Worm (Caenorhabditis elegans) whole organism, late embryonic: Measurements from ENCODE around the gene pola-1.

ENCODE experiments used
- C08G9.2 ChIP-seq: sonication (generic microtip); optimal IDR thresholded peaks from 2 replicates; lab custom pipeline; 2016; ENCODE audit warnings: mild to moderate bottlenecking, missing genetic modification characterization, moderate library complexity, missing compliant biosample characterization
- C38D4.7 ChIP-seq: fragments of 200-800 bp; sonication (Bioruptor generic); optimal IDR thresholded peaks from 2 replicates; lab custom pipeline; 2018; ENCODE audit warnings: mild to moderate bottlenecking, missing genetic modification characterization, moderate library complexity, missing compliant biosample characterization
- F13H6.1 ChIP-seq: sonication (generic microtip); optimal IDR thresholded peaks from 2 replicates; lab custom pipeline; 2016; ENCODE audit warnings: missing genetic modification characterization, missing compliant biosample characterization
- K09A11.1 ChIP-seq: sonication (generic microtip); optimal IDR thresholded peaks from 2 replicates; lab custom pipeline; 2017; ENCODE audit warnings: antibody characterized with exemption, mild to moderate bottlenecking, missing genetic modification characterization, missing compliant biosample characterization; ENCODE audit not compliant: insufficient read depth
- Y22D7AL.16 ChIP-seq: sonication (generic microtip); optimal IDR thresholded peaks from 2 replicates; lab custom pipeline; 2016; ENCODE audit warnings: missing genetic modification characterization, missing compliant biosample characterization
- ama-1 ChIP-seq: fragments of 150-350 bp; optimal IDR thresholded peaks from 2 replicates; lab custom pipeline; 2014
- ceh-14 ChIP-seq: sonication (generic microtip); optimal IDR thresholded peaks from 2 replicates; lab custom pipeline; 2016; ENCODE audit warnings: missing genotype, missing genetic modification characterization, missing compliant biosample characterization
- ceh-2 ChIP-seq: sonication (generic microtip); optimal IDR thresholded peaks from 2 replicates; lab custom pipeline; 2016; ENCODE audit warnings: missing genotype, missing genetic modification characterization, missing compliant biosample characterization
- ceh-31 ChIP-seq: sonication (generic microtip); optimal IDR thresholded peaks from 2 replicates; lab custom pipeline; 2016; ENCODE audit warnings: missing genetic modification characterization, missing compliant biosample characterization
- ceh-34 ChIP-seq: sonication (generic microtip); optimal IDR thresholded peaks from 2 replicates; lab custom pipeline; 2016; ENCODE audit warnings: mild to moderate bottlenecking, missing genetic modification characterization, missing compliant biosample characterization
- ceh-45 ChIP-seq: fragments of 200-800 bp; sonication (Bioruptor generic); IDR thresholded peaks from 2 replicates; pipeline ENCODE4 v1.3.6; 2022; ENCODE audit warnings: missing genetic modification reagents, missing genetic modification characterization, missing compliant biosample characterization
- ceh-48 ChIP-seq: sonication (generic microtip); optimal IDR thresholded peaks from 2 replicates; lab custom pipeline; 2016; ENCODE audit warnings: missing genetic modification characterization, inconsistent platforms, missing compliant biosample characterization
- ceh-6 ChIP-seq: fragments of 200-800 bp; sonication (Bioruptor generic); optimal IDR thresholded peaks from 2 replicates; lab custom pipeline; 2018; ENCODE audit warnings: mild to moderate bottlenecking, missing genetic modification characterization, missing compliant biosample characterization
- ceh-9 ChIP-seq: sonication (generic microtip); optimal IDR thresholded peaks from 2 replicates; lab custom pipeline; 2016; ENCODE audit warnings: mild to moderate bottlenecking, missing genetic modification characterization, inconsistent platforms, missing compliant biosample characterization
- che-1 ChIP-seq: sonication (generic microtip); optimal IDR thresholded peaks from 2 replicates; lab custom pipeline; 2016; ENCODE audit warnings: mild to moderate bottlenecking, missing genetic modification characterization, missing compliant biosample characterization
- dmd-4 ChIP-seq: sonication (generic microtip); optimal IDR thresholded peaks from 2 replicates; lab custom pipeline; 2016; ENCODE audit warnings: borderline replicate concordance, missing genetic modification characterization, missing compliant biosample characterization
- dve-1 ChIP-seq: sonication (generic microtip); optimal IDR thresholded peaks from 2 replicates; lab custom pipeline; 2017; ENCODE audit warnings: antibody characterized with exemption, mild to moderate bottlenecking, missing genetic modification characterization, missing compliant biosample characterization
- elt-2 ChIP-seq: sonication (generic microtip); optimal IDR thresholded peaks from 2 replicates; lab custom pipeline; 2016; ENCODE audit warnings: missing genetic modification reagents, missing genetic modification characterization, missing compliant biosample characterization
- elt-4 ChIP-seq: sonication (generic microtip); optimal IDR thresholded peaks from 2 replicates; lab custom pipeline; 2016; ENCODE audit warnings: missing genetic modification characterization, missing compliant biosample characterization
- ets-4 ChIP-seq: sonication (generic microtip); optimal IDR thresholded peaks from 2 replicates; lab custom pipeline; 2016; ENCODE audit warnings: missing genetic modification characterization, missing compliant biosample characterization
- eyg-1 ChIP-seq: sonication (generic microtip); optimal IDR thresholded peaks from 2 replicates; lab custom pipeline; 2016; ENCODE audit warnings: missing genotype, missing genetic modification characterization, missing compliant biosample characterization
- fkh-10 ChIP-seq: fragments of 150-350 bp; optimal IDR thresholded peaks from 2 replicates; lab custom pipeline; 2014; ENCODE audit warnings: missing biosample characterization, missing genetic modification reagents, missing genetic modification characterization
- gmeb-2 ChIP-seq: sonication (generic microtip); optimal IDR thresholded peaks from 2 replicates; lab custom pipeline; 2016; ENCODE audit warnings: missing genetic modification characterization, inconsistent platforms, missing compliant biosample characterization
- hlh-30 ChIP-seq: sonication (generic microtip); optimal IDR thresholded peaks from 2 replicates; lab custom pipeline; 2017; ENCODE audit warnings: antibody characterized with exemption, missing genetic modification characterization, missing compliant biosample characterization; ENCODE audit not compliant: insufficient read depth
- madf-2 ChIP-seq: sonication (generic microtip); optimal IDR thresholded peaks from 2 replicates; lab custom pipeline; 2017; ENCODE audit warnings: missing genetic modification characterization, missing compliant biosample characterization
- npax-4 ChIP-seq: sonication (generic microtip); optimal IDR thresholded peaks from 2 replicates; lab custom pipeline; 2016; ENCODE audit warnings: missing genetic modification characterization, missing compliant biosample characterization
- pat-9 ChIP-seq: fragments of 200-800 bp; sonication (Bioruptor generic); optimal IDR thresholded peaks from 2 replicates; lab custom pipeline; 2018; ENCODE audit warnings: mild to moderate bottlenecking, missing genetic modification characterization, moderate library complexity, missing compliant biosample characterization
- pha-4 ChIP-seq: fragments of 150-350 bp; optimal IDR thresholded peaks from 2 replicates; lab custom pipeline; 2018; ENCODE audit warnings: missing biosample characterization, missing genetic modification reagents, missing genetic modification characterization
- ref-2 ChIP-seq: sonication (generic microtip); optimal IDR thresholded peaks from 2 replicates; lab custom pipeline; 2016; ENCODE audit warnings: missing genetic modification characterization, missing compliant biosample characterization
- rnt-1 ChIP-seq: sonication (generic microtip); optimal IDR thresholded peaks from 2 replicates; lab custom pipeline; 2016; ENCODE audit warnings: missing genetic modification characterization, missing compliant biosample characterization
- sox-4 ChIP-seq: sonication (generic microtip); optimal IDR thresholded peaks from 2 replicates; lab custom pipeline; 2017; ENCODE audit warnings: mild to moderate bottlenecking, missing genetic modification characterization, inconsistent platforms, missing compliant biosample characterization
- syd-9 ChIP-seq: sonication (generic microtip); optimal IDR thresholded peaks from 2 replicates; lab custom pipeline; 2016; ENCODE audit warnings: mild to moderate bottlenecking, missing genetic modification characterization, moderate library complexity, missing compliant biosample characterization
- tbx-2 ChIP-seq: sonication (generic microtip); optimal IDR thresholded peaks from 2 replicates; lab custom pipeline; 2016; ENCODE audit warnings: missing genetic modification characterization, missing compliant biosample characterization
- tbx-7 ChIP-seq: sonication (generic microtip); optimal IDR thresholded peaks from 2 replicates; lab custom pipeline; 2016; ENCODE audit warnings: missing genotype, missing genetic modification characterization, missing compliant biosample characterization
- ttx-3 ChIP-seq: sonication (generic microtip); optimal IDR thresholded peaks from 2 replicates; lab custom pipeline; 2016; ENCODE audit warnings: missing genetic modification reagents, missing genetic modification characterization, missing compliant biosample characterization
- unc-3 ChIP-seq, 2 experiments: fragments of 200-800 bp in 1 of 2; sonication (Bioruptor generic) in 1 of 2; sonication (generic microtip) in 1 of 2; conservative IDR thresholded peaks in 1 of 2; optimal IDR thresholded peaks in 1 of 2; 2 replicates each; pipeline versions ENCODE4 v1.3.6 to Lab custom; 2016 to 2022; ENCODE audit warnings: missing compliant biosample characterization in 2 of 2, missing genetic modification characterization in 2 of 2, missing genetic modification reagents in 1 of 2
- unc-86 ChIP-seq: sonication (generic microtip); optimal IDR thresholded peaks from 2 replicates; lab custom pipeline; 2016; ENCODE audit warnings: missing genetic modification characterization, missing compliant biosample characterization

The pola-1 gene

ce11 chrIII:11110756-11111155 is 31.5 kb upstream of the pola-1 start (continued):
- TF ChIP-seq Y22D7AL.16 (tag; lab: Kevin White, UChicago) (no peak), ref-2 (tag; lab: Kevin White, UChicago) (peak; percentile 21), syd-9 (tag; lab: Kevin White, UChicago) (no peak), tbx-2 (tag; lab: Kevin White, UChicago) (peak; percentile 5), dve-1 (no peak), ttx-3 (tag; lab: Kevin White, UChicago) (no peak), che-1 (tag; lab: Kevin White, UChicago) (peak; percentile 10)

- TF ChIP-seq ceh-14, result no peak
- no peak for TF ChIP-seq rnt-1 (tag; lab: Kevin White, UChicago)
- TF ChIP-seq fkh-10 (GFP tag; lab: Kevin White, UChicago), result no peak
- TF ChIP-seq ceh-9 (tag; lab: Kevin White, UChicago), result no peak
- TF ChIP-seq hlh-30 (tag; lab: Kevin White, UChicago), result no peak
- TF ChIP-seq pha-4 (tag; lab: Kevin White, UChicago), result no peak
- peak; percentile 61 for TF ChIP-seq ceh-31
- no peak for TF ChIP-seq ama-1 (lab: Kevin White, UChicago)
- no peak for TF ChIP-seq ceh-2 (tag; lab: Kevin White, UChicago)
- no peak for TF ChIP-seq pat-9 (tag; lab: Kevin White, UChicago)
- peak; percentile 54 for TF ChIP-seq ets-4 (tag; lab: Kevin White, UChicago)
- no peak for TF ChIP-seq syd-9 (tag; lab: Kevin White, UChicago)
- no peak for TF ChIP-seq ceh-48 (tag; lab: Kevin White, UChicago)
- TF ChIP-seq che-1 (tag; lab: Kevin White, UChicago), result no peak
- TF ChIP-seq dmd-4, result no peak
- no peak for TF ChIP-seq K09A11.1 (tag; lab: Kevin White, UChicago)
- no peak for TF ChIP-seq madf-2 (tag; lab: Kevin White, UChicago)
- TF ChIP-seq ceh-6 (GFP tag; lab: Kevin White, UChicago), result no peak
- no peak for TF ChIP-seq F13H6.1 (tag; lab: Kevin White, UChicago)
- no peak for TF ChIP-seq unc-86 (tag; lab: Kevin White, UChicago)
- TF ChIP-seq ceh-34 (tag; lab: Kevin White, UChicago), result no peak
- TF ChIP-seq ceh-45 (GFP tag; lab: Robert Waterston, UW), result no peak
- TF ChIP-seq tbx-2 (tag; lab: Kevin White, UChicago), result peak; percentile 42
- no peak for TF ChIP-seq unc-3 (GFP tag; conservative IDR thresholded peaks at IDR 0.05; lab: Robert Waterston, UW)
- TF ChIP-seq unc-3 (tag; optimal IDR thresholded peaks at IDR 0.05; lab: Kevin White, UChicago), result no peak
- TF ChIP-seq C08G9.2, result peak; percentile 41
- no peak for TF ChIP-seq ref-2 (tag; lab: Kevin White, UChicago)
- TF ChIP-seq ttx-3 (tag; lab: Kevin White, UChicago), result no peak
- no peak for TF ChIP-seq C38D4.7 (GFP tag; lab: Kevin White, UChicago)
- TF ChIP-seq npax-4 (tag; lab: Kevin White, UChicago), result no peak
- TF ChIP-seq elt-4, result no peak
These were observed 29.5 kb upstream of the pola-1 start for ce11 chrIII:11112718-11113117.

- TF ChIP-seq Y22D7AL.16 (tag; lab: Kevin White, UChicago), result no peak
- TF ChIP-seq eyg-1, result no peak
- no peak for TF ChIP-seq elt-2 (tag; lab: Kevin White, UChicago)
- no peak for TF ChIP-seq sox-4 (tag; lab: Kevin White, UChicago)
- no peak for TF ChIP-seq fkh-10 (GFP tag; lab: Kevin White, UChicago)
- no peak for TF ChIP-seq gmeb-2 (tag; lab: Kevin White, UChicago)
- TF ChIP-seq ceh-31, result no peak
- no peak for TF ChIP-seq ref-2 (tag; lab: Kevin White, UChicago)
- TF ChIP-seq tbx-7 (tag; lab: Kevin White, UChicago), result no peak
- no peak for TF ChIP-seq ceh-34 (tag; lab: Kevin White, UChicago)
- no peak for TF ChIP-seq che-1 (tag; lab: Kevin White, UChicago)
These were observed 28.4 kb upstream of the pola-1 start for ce11 chrIII:11113845-11114244.
